Fruit fly (Drosophila melanogaster) whole organism, adult: Measurements from ENCODE around the gene Syp.

ENCODE experiments used
- CG11617 ChIP-seq: fragments of 200-800 bp; sonication (Bioruptor generic); optimal IDR thresholded peaks from 2 replicates; lab custom pipeline; 2017; ENCODE audit warnings: mild to moderate bottlenecking, missing biosample characterization, missing genetic modification reagents, missing genetic modification characterization
- CG12768 ChIP-seq: fragments of 200-800 bp; sonication (Bioruptor generic); optimal IDR thresholded peaks from 2 replicates; lab custom pipeline; 2017; ENCODE audit warnings: missing biosample characterization, missing genetic modification characterization, mild to moderate bottlenecking, moderate library complexity, missing genetic modification reagents
- CG14711 ChIP-seq: fragments of 200-800 bp; sonication (Bioruptor generic); optimal IDR thresholded peaks from 2 replicates; lab custom pipeline; 2018; ENCODE audit warnings: missing biosample characterization, mild to moderate bottlenecking, missing genetic modification characterization, moderate library complexity
- CG1620 ChIP-seq: fragments of 200-800 bp; sonication (Bioruptor generic); optimal IDR thresholded peaks from 2 replicates; lab custom pipeline; 2016; ENCODE audit warnings: missing biosample characterization, missing genetic modification characterization
- CG33017 ChIP-seq: fragments of 200-800 bp; sonication (Bioruptor generic); optimal IDR thresholded peaks from 2 replicates; lab custom pipeline; 2018; ENCODE audit warnings: missing biosample characterization, mild to moderate bottlenecking, missing genetic modification characterization, moderate library complexity
- CG5204 ChIP-seq: fragments of 200-800 bp; sonication (Bioruptor generic); optimal IDR thresholded peaks from 2 replicates; lab custom pipeline; 2016; ENCODE audit warnings: missing biosample characterization, missing genetic modification characterization
- CG7045 ChIP-seq: fragments of 200-800 bp; sonication (Bioruptor generic); optimal IDR thresholded peaks from 2 replicates; lab custom pipeline; 2017; ENCODE audit warnings: missing biosample characterization, mild to moderate bottlenecking, missing genetic modification characterization
- CG7101 ChIP-seq: fragments of 200-800 bp; sonication (Bioruptor generic); optimal IDR thresholded peaks from 2 replicates; lab custom pipeline; 2018; ENCODE audit warnings: missing biosample characterization, mild to moderate bottlenecking, missing genetic modification characterization, moderate library complexity
- Clk ChIP-seq: fragments of 200-800 bp; sonication (Bioruptor generic); optimal IDR thresholded peaks from 2 replicates; lab custom pipeline; 2017; ENCODE audit warnings: missing biosample characterization, missing genetic modification characterization
- Crg-1 ChIP-seq: fragments of 200-800 bp; sonication (Bioruptor generic); optimal IDR thresholded peaks from 2 replicates; lab custom pipeline; 2016; ENCODE audit warnings: missing biosample characterization, missing genetic modification characterization
- Hr96 ChIP-seq: fragments of 200-800 bp; sonication (Bioruptor generic); optimal IDR thresholded peaks from 2 replicates; lab custom pipeline; 2016; ENCODE audit warnings: missing biosample characterization, missing genetic modification characterization
- Mnt ChIP-seq: fragments of 200-800 bp; sonication (Bioruptor generic); optimal IDR thresholded peaks from 2 replicates; lab custom pipeline; 2016; ENCODE audit warnings: missing biosample characterization, mild to moderate bottlenecking, missing genetic modification characterization
- bab1 ChIP-seq: fragments of 200-800 bp; sonication (Bioruptor generic); optimal IDR thresholded peaks from 3 replicates; lab custom pipeline; 2019; ENCODE audit warnings: missing biosample characterization, mild to moderate bottlenecking, missing genetic modification characterization, moderate library complexity
- cic ChIP-seq: fragments of 200-800 bp; sonication (Bioruptor generic); optimal IDR thresholded peaks from 2 replicates; lab custom pipeline; 2017; ENCODE audit warnings: missing biosample characterization, mild to moderate bottlenecking, missing genetic modification characterization, moderate library complexity
- cnc ChIP-seq, 2 experiments: fragments of >200 bp; optimal IDR thresholded peaks; 2 replicates each; lab custom pipeline; 2017
- kay ChIP-seq: fragments of 200-800 bp; sonication (Bioruptor generic); peaks from one replicate; lab custom pipeline; 2016; ENCODE audit warnings: missing biosample characterization, missing genetic modification characterization, borderline replicate concordance
- ovo ChIP-seq: fragments of 200-800 bp; sonication (Bioruptor generic); optimal IDR thresholded peaks from 2 replicates; lab custom pipeline; 2016; ENCODE audit warnings: missing biosample characterization, missing genetic modification characterization
- pad ChIP-seq: fragments of 200-800 bp; sonication (Bioruptor generic); optimal IDR thresholded peaks from 3 replicates; lab custom pipeline; 2017; ENCODE audit warnings: missing biosample characterization, missing genetic modification characterization, mild to moderate bottlenecking, moderate library complexity, missing genetic modification reagents
- tj ChIP-seq: fragments of 200-800 bp; sonication (Bioruptor generic); optimal IDR thresholded peaks from 3 replicates; lab custom pipeline; 2017; ENCODE audit warnings: missing biosample characterization, mild to moderate bottlenecking, missing genetic modification characterization, moderate library complexity
- toe ChIP-seq: fragments of 200-800 bp; sonication (Bioruptor generic); optimal IDR thresholded peaks from 2 replicates; lab custom pipeline; 2016; ENCODE audit warnings: missing biosample characterization, missing genetic modification characterization

Syp gene

dm6 chr3R:20779545-20779944, 23.0 kb downstream of the Syp start:
- TF ChIP-seq CG33017 (tag; lab: Kevin White, UChicago): no peak
- TF ChIP-seq CG12768: no peak
- TF ChIP-seq cic (GFP tag; lab: Kevin White, UChicago): no peak
- TF ChIP-seq kay (GFP tag; lab: Kevin White, UChicago): peak; percentile 91

- TF ChIP-seq ovo (GFP tag; lab: Kevin White, UChicago) (peak; percentile 44), pad (no peak), cic (GFP tag; lab: Kevin White, UChicago) (peak; percentile 80), CG7045 (GFP tag; lab: Kevin White, UChicago) (no peak), CG5204 (GFP tag; lab: Kevin White, UChicago) (no peak), kay (GFP tag; lab: Kevin White, UChicago) (peak; percentile 96), Mnt (GFP tag; lab: Kevin White, UChicago) (peak; percentile 16), CG12768 (peak; percentile 67), CG11617 (GFP tag; lab: Kevin White, UChicago) (peak; percentile 36), toe (GFP tag; lab: Kevin White, UChicago) (peak; percentile 18), bab1 (GFP tag; lab: Kevin White, UChicago) (peak; percentile 48), tj (GFP tag; lab: Kevin White, UChicago) (peak; percentile 55), CG14711 (tag; lab: Kevin White, UChicago) (no peak), cnc (optimal IDR thresholded peaks at IDR 0.05; lab: Kevin White, UChicago) (no peak), CG7101 (tag; lab: Kevin White, UChicago) (peak; percentile 32), Crg-1 (GFP tag; lab: Kevin White, UChicago) (no peak), Clk (GFP tag; lab: Kevin White, UChicago) (peak; percentile 49), Hr96 (peak; percentile 18), CG33017 (tag; lab: Kevin White, UChicago) (peak; percentile 65), CG1620 (peak; percentile 29)
These were observed 23.4 kb downstream of the Syp start for dm6 chr3R:20779969-20780368.

- no peak for TF ChIP-seq CG5204 (GFP tag; lab: Kevin White, UChicago)
- TF ChIP-seq bab1 (GFP tag; lab: Kevin White, UChicago): no peak
- TF ChIP-seq ovo (GFP tag; lab: Kevin White, UChicago): no peak
- TF ChIP-seq Crg-1 (GFP tag; lab: Kevin White, UChicago): no peak
- peak; percentile 76 for TF ChIP-seq CG33017 (tag; lab: Kevin White, UChicago)
- peak; percentile 37 for TF ChIP-seq CG12768
- TF ChIP-seq pad: peak; percentile 24
- TF ChIP-seq CG7045 (GFP tag; lab: Kevin White, UChicago): peak; percentile 71
- no peak for TF ChIP-seq Clk (GFP tag; lab: Kevin White, UChicago)
- TF ChIP-seq cic (GFP tag; lab: Kevin White, UChicago): no peak
- peak; percentile 52 for TF ChIP-seq CG11617 (GFP tag; lab: Kevin White, UChicago)
- no peak for TF ChIP-seq CG1620
- no peak for TF ChIP-seq Mnt (GFP tag; lab: Kevin White, UChicago)
- TF ChIP-seq cnc (optimal IDR thresholded peaks at IDR 0.05; lab: Kevin White, UChicago): no peak
- no peak for TF ChIP-seq Hr96
- TF ChIP-seq CG7101 (tag; lab: Kevin White, UChicago): peak; percentile 76
- no peak for TF ChIP-seq toe (GFP tag; lab: Kevin White, UChicago)
- TF ChIP-seq kay (GFP tag; lab: Kevin White, UChicago): no peak
- peak; percentile 64 for TF ChIP-seq CG14711 (tag; lab: Kevin White, UChicago)
- TF ChIP-seq tj (GFP tag; lab: Kevin White, UChicago): no peak
These were observed 25.6 kb downstream of the Syp start for dm6 chr3R:20782104-20782654.

dm6 chr3R:20782655-20783105, 26.2 kb downstream of the Syp start:
- TF ChIP-seq toe (GFP tag; lab: Kevin White, UChicago) (peak; percentile 62), CG12768 (peak; percentile 80), Mnt (GFP tag; lab: Kevin White, UChicago) (peak; percentile 74), ovo (GFP tag; lab: Kevin White, UChicago) (peak; percentile 60), CG1620 (no peak), CG7101 (tag; lab: Kevin White, UChicago) (peak; percentile 22), cic (GFP tag; lab: Kevin White, UChicago) (peak; percentile 92), CG11617 (GFP tag; lab: Kevin White, UChicago) (no peak), Clk (GFP tag; lab: Kevin White, UChicago) (peak; percentile 72), cnc (optimal IDR thresholded peaks at IDR 0.05; lab: Kevin White, UChicago) (no peak), pad (no peak), Hr96 (peak; percentile 23), kay (GFP tag; lab: Kevin White, UChicago) (peak; percentile 96), CG14711 (tag; lab: Kevin White, UChicago) (peak; percentile 50), tj (GFP tag; lab: Kevin White, UChicago) (peak; percentile 73), Crg-1 (GFP tag; lab: Kevin White, UChicago) (no peak), CG5204 (GFP tag; lab: Kevin White, UChicago) (no peak), bab1 (GFP tag; lab: Kevin White, UChicago) (peak; percentile 98), CG7045 (GFP tag; lab: Kevin White, UChicago) (peak; percentile 31), CG33017 (tag; lab: Kevin White, UChicago) (peak; percentile 66)

- TF ChIP-seq ovo (GFP tag; lab: Kevin White, UChicago) (peak; percentile 20), pad (peak; percentile 40), Mnt (GFP tag; lab: Kevin White, UChicago) (peak; percentile 58), kay (GFP tag; lab: Kevin White, UChicago) (peak; percentile 99), Hr96 (no peak), cic (GFP tag; lab: Kevin White, UChicago) (peak; percentile 36), cnc (optimal IDR thresholded peaks at IDR 0.05; lab: Kevin White, UChicago) (no peak), CG14711 (tag; lab: Kevin White, UChicago) (peak; percentile 31), CG5204 (GFP tag; lab: Kevin White, UChicago) (peak; percentile 73), CG11617 (GFP tag; lab: Kevin White, UChicago) (peak; percentile 75), CG1620 (peak; percentile 24), CG7101 (tag; lab: Kevin White, UChicago) (peak; percentile 28), toe (GFP tag; lab: Kevin White, UChicago) (peak; percentile 72), tj (GFP tag; lab: Kevin White, UChicago) (peak; percentile 60), Clk (GFP tag; lab: Kevin White, UChicago) (no peak), CG33017 (tag; lab: Kevin White, UChicago) (peak; percentile 37), CG7045 (GFP tag; lab: Kevin White, UChicago) (peak; percentile 38), bab1 (GFP tag; lab: Kevin White, UChicago) (no peak), CG12768 (peak; percentile 44), Crg-1 (GFP tag; lab: Kevin White, UChicago) (peak; percentile 59)
These were observed 27.3 kb downstream of the Syp start for dm6 chr3R:20783714-20784435.
